Fruit fly (Drosophila melanogaster): ENCODE measurements around the gene CG17026.
A peak's percentile ranks its signal among the peaks of the same experiment; 100 is the strongest.

The CG17026 gene

DNA sequence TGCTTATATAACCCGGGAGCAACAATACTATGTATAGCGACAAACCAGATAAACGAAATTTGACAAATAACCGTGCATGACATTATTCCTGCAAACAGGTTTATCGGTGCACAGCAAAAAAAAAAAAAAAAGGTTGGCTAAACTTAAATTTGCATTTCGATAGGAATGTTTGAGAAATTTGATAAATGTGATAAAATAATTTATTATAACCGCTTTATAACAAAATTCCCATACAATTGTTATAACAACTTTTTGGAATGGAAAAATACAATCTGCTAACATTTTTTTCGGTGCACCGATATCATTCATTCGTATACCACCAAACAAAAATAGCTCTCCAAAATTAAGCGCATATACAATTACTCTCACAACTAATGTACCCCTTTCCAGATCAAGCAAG, 2.4 kb downstream of the CG17026 start (continued):
- TF ChIP-seq pan (optimal IDR thresholded peaks at IDR 0.05) (no peak), pan (GFP tag; optimal IDR thresholded peaks at IDR 0.05 in 1 of 2, IDR thresholded peaks at IDR 0.05 in 1 of 2) (peak in 1 of 2 experiments; percentile 84), CG42726 (GFP tag; IDR thresholded peaks at IDR 0.05; ENCODE audit: partially characterized antibody) (no peak), bcd (GFP tag; optimal IDR thresholded peaks at IDR 0.05) (peak; percentile 39), Eip74EF (GFP tag; optimal IDR thresholded peaks at IDR 0.05) (peak in 1 of 2 experiments; percentile 28), prd (optimal IDR thresholded peaks at IDR 0.05) (no peak), prd (GFP tag; IDR thresholded peaks at IDR 0.05) (peak; percentile 79), B-H1 (GFP tag; IDR thresholded peaks at IDR 0.05) (peak; percentile 40; the same call in 1 of the 3 replicates)

DNA sequence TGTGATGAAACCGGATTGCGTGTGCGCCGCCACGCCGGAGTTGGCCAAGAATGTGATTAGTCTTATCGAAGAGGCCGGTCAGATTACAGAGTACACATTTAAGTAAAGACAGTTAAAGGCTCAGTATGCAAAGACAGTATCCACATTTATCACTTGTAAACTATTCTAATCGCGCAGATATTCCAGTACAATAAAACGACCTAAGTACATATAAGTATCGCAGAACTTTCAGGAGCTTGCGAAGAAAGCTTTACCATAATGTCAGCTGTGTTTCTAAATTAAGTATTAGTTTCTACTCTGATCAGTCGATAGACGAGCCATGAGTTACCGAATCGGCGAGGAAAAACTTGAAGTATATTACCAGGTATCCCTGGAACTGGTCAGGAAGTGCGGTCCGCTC, 3.1 kb downstream of the CG17026 start, which contains the start of gene CG17028:
Gene CG17028 (plus strand): TSS at position 301 of the 400 bp plus-strand sequence.
- TF ChIP-seq CG42726 (GFP tag; IDR thresholded peaks at IDR 0.05; ENCODE audit: partially characterized antibody) (no peak), salm (tag; optimal IDR thresholded peaks at IDR 0.05) (no peak), Aef1 (GFP tag; IDR thresholded peaks at IDR 0.05) (no peak), E2f2 (GFP tag; IDR thresholded peaks at IDR 0.05) (no peak), ci (GFP tag; IDR thresholded peaks at IDR 0.05) (no peak), wek (GFP tag; optimal IDR thresholded peaks at IDR 0.05) (no peak), pnt (GFP tag; optimal IDR thresholded peaks at IDR 0.05) (no peak), Bteb2 (GFP tag; optimal IDR thresholded peaks at IDR 0.05) (no peak), CrebB (tag; optimal IDR thresholded peaks at IDR 0.05) (no peak), CG34224 (GFP tag; IDR thresholded peaks at IDR 0.05; ENCODE audit: partially characterized antibody) (no peak), trem (tag; optimal IDR thresholded peaks at IDR 0.05) (no peak), CHES-1-like (GFP tag; optimal IDR thresholded peaks at IDR 0.05) (no peak), exex (tag; optimal IDR thresholded peaks at IDR 0.05) (peak; percentile 48), NfI (GFP tag; optimal IDR thresholded peaks at IDR 0.05) (no peak), CG4328 (GFP tag; optimal IDR thresholded peaks at IDR 0.05) (no peak), Xbp1 (GFP tag; optimal IDR thresholded peaks at IDR 0.05) (no peak), sd (tag; optimal IDR thresholded peaks at IDR 0.05) (peak; percentile 22), chinmo (GFP tag; IDR thresholded peaks at IDR 0.05; ENCODE audit: partially characterized antibody) (no peak), CG12744 (GFP tag; optimal IDR thresholded peaks at IDR 0.05) (no peak), mirr (GFP tag; optimal IDR thresholded peaks at IDR 0.05) (peak; percentile 66), CG3163 (GFP tag; optimal IDR thresholded peaks at IDR 0.05) (no peak)

dm6 chr3L:15979240-15979639, 4.1 kb downstream of the CG17026 start:
- TF ChIP-seq Pdp1 (GFP tag; optimal IDR thresholded peaks at IDR 0.05) (peak in 1 of 2 experiments; percentile 8), Awh (GFP tag; IDR thresholded peaks at IDR 0.05) (no peak), Hr78 (GFP tag; optimal IDR thresholded peaks at IDR 0.05) (peak in 1 of 2 experiments; percentile 16), CG7963 (GFP tag; IDR thresholded peaks at IDR 0.05; ENCODE audit: partially characterized antibody) (0 out of 3 replicates have a peak, but pooled peaks have one; percentile 19), CG14441 (GFP tag; IDR thresholded peaks at IDR 0.05) (0 out of 2 replicates have a peak, but pooled peaks have one; percentile 10)

DNA sequence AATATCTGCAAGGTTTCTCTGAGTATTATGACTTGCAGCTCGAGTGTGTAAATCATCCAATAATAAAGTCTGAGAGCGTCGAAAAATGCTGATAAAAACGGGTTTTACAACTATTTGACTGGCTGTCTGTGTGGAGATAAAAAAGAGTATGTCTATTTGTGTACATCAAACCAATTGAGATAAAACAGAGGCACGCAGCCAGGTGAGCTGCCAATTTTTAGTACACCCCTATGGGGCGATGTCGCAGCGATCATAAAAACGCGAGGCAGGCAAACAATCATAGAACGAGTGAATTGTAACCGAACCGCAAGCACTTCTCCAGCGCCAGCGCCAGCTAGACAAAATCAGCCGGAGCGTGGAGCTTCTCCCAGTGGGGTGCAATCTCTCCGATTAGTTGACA, 4.7 kb downstream of the CG17026 start, which contains the start of gene CG17027:
Gene CG17027 (plus strand): TSS at position 189 of the 400 bp plus-strand sequence.
- TF ChIP-seq Med (GFP tag) (peak; percentile 20), CG7987 (GFP tag; optimal IDR thresholded peaks at IDR 0.05) (no peak), Camta (GFP tag; optimal IDR thresholded peaks at IDR 0.05) (no peak), CG12071 (GFP tag; optimal IDR thresholded peaks at IDR 0.05) (peak; percentile 19), CG15269 (tag; optimal IDR thresholded peaks at IDR 0.05) (peak; percentile 6), nom (GFP tag; optimal IDR thresholded peaks at IDR 0.05) (no peak), mirr (GFP tag; optimal IDR thresholded peaks at IDR 0.05) (peak; percentile 5), odd (GFP tag; optimal IDR thresholded peaks at IDR 0.05) (peak; percentile 3), CG13296 (GFP tag; optimal IDR thresholded peaks at IDR 0.05) (peak; percentile 39), Fer1 (GFP tag; optimal IDR thresholded peaks at IDR 0.05) (peak; percentile 0), caup (GFP tag; optimal IDR thresholded peaks at IDR 0.05; ENCODE audit: severe bottlenecking) (peak; percentile 16), CG34376 (GFP tag; optimal IDR thresholded peaks at IDR 0.05) (peak; percentile 18), CG42726 (GFP tag; IDR thresholded peaks at IDR 0.05; ENCODE audit: partially characterized antibody) (0 out of 2 replicates have a peak, but pooled peaks have one; percentile 9), CG10543 (GFP tag; optimal IDR thresholded peaks at IDR 0.05) (peak; percentile 15), sug (tag; optimal IDR thresholded peaks at IDR 0.05) (peak; percentile 50)

Data from whole organism, embryonic.